Worm (Caenorhabditis elegans): ENCODE results near the gene gcy-6.
"Not testable (repeated sequence)": the region's sequence is repeated elsewhere in the genome, so short reads cannot be mapped to it uniquely, and the experiment has no call there.

DNA sequence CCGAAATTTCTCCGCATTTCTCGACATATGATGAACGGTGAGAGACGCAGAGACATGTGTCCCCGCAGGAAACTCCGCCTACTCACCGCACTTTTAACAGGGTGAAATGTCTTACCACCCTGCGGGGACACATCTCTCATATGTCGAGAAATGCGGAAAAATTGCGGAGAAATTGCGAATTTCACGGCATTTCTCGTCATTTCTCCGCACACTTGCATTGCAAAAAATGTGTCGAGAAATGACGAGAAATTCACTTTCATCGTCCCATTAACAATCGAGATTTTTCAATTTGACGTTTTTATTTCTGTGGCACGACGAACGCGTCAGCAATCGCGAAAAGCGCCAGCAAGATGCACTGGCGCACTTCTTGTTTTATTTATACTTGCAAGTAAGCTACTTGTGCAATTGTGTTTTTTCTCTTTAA is 28.1 kb upstream of the gcy-6 start, which contains the start of gene K07C5.13:
- not testable (repeated sequence) for TF ChIP-seq W03F9.2, him-1 (tag; optimal IDR thresholded peaks at IDR 0.05)
